Worm (Caenorhabditis elegans) whole organism, L1 larva: ENCODE results near the gene elb-1.
A peak's percentile ranks its signal among the peaks of the same experiment; 100 is the strongest.

Experiments
- C16A3.4 ChIP-seq: fragments of 150-350 bp; optimal IDR thresholded peaks from 2 replicates; lab custom pipeline; 2014; ENCODE audit warnings: missing biosample characterization, missing genetic modification characterization
- F16B12.6 ChIP-seq: fragments of 150-350 bp; optimal IDR thresholded peaks from 2 replicates; lab custom pipeline; 2014; ENCODE audit warnings: missing biosample characterization, missing genetic modification characterization
- Y116A8C.19 ChIP-seq: sonication (generic microtip); optimal IDR thresholded peaks from 2 replicates; lab custom pipeline; 2016; ENCODE audit warnings: missing compliant biosample characterization, missing genetic modification characterization, borderline replicate concordance
- aly-2 ChIP-seq: fragments of 150-350 bp; optimal IDR thresholded peaks from 2 replicates; lab custom pipeline; 2014; ENCODE audit warnings: missing biosample characterization, missing genetic modification characterization
- blmp-1 ChIP-seq: fragments of 150-350 bp; optimal IDR thresholded peaks from 2 replicates; lab custom pipeline; 2014; ENCODE audit warnings: missing biosample characterization, missing genetic modification characterization
- ceh-63 ChIP-seq: fragments of 200-800 bp; sonication (Bioruptor generic); optimal IDR thresholded peaks from 2 replicates; lab custom pipeline; 2018; ENCODE audit warnings: mild to moderate bottlenecking, missing genetic modification characterization, missing compliant biosample characterization
- ceh-8 ChIP-seq: fragments of 200-800 bp; sonication (Bioruptor generic); optimal IDR thresholded peaks from 2 replicates; lab custom pipeline; 2018; ENCODE audit warnings: mild to moderate bottlenecking, missing genetic modification characterization, moderate library complexity, missing compliant biosample characterization
- ceh-88 ChIP-seq: fragments of 200-800 bp; sonication (Bioruptor generic); IDR thresholded peaks from 2 replicates; pipeline ENCODE4 v1.3.6; 2022; ENCODE audit warnings: missing genetic modification characterization, missing compliant biosample characterization
- ceh-90 ChIP-seq: sonication (generic microtip); optimal IDR thresholded peaks from 2 replicates; lab custom pipeline; 2016; ENCODE audit warnings: missing genetic modification characterization, missing compliant biosample characterization
- dpl-1 ChIP-seq, 3 experiments: fragments of 150-350 bp in 2 of 3; sonication (generic microtip) in 1 of 3; optimal IDR thresholded peaks; 2 replicates each; lab custom pipeline; 2014 to 2017; ENCODE audit warnings: missing biosample characterization in 3 of 3, missing genetic modification characterization in 3 of 3, missing genetic modification reagents in 3 of 3
- efl-1 ChIP-seq, 4 experiments: fragments of 150-350 bp; optimal IDR thresholded peaks in 3 of 4; peaks in 1 of 4; 1 replicate in 1 of 4; 2 replicates in 3 of 4; lab custom pipeline; 2014; ENCODE audit warnings: missing biosample characterization in 2 of 4, missing genetic modification characterization in 2 of 4, missing genetic modification reagents in 2 of 4
- egl-13 ChIP-seq: sonication (generic microtip); optimal IDR thresholded peaks from 2 replicates; lab custom pipeline; 2016; ENCODE audit warnings: missing genotype, missing genetic modification reagents, missing genetic modification characterization, missing compliant biosample characterization
- egl-27 ChIP-seq, 2 experiments: fragments of 150-350 bp in 1 of 2; sonication (generic microtip); optimal IDR thresholded peaks; 3 replicates each; lab custom pipeline; 2017 to 2018; ENCODE audit warnings: missing biosample characterization in 2 of 2, missing genetic modification characterization in 2 of 2, missing genetic modification reagents in 2 of 2
- elt-2 ChIP-seq: sonication (generic microtip); optimal IDR thresholded peaks from 2 replicates; lab custom pipeline; 2016; ENCODE audit warnings: missing genetic modification characterization, mild to moderate bottlenecking, inconsistent platforms, missing compliant biosample characterization, missing genetic modification reagents
- elt-3 ChIP-seq, 6 experiments: fragments of 150-350 bp in 1 of 6; sonication (generic microtip); optimal IDR thresholded peaks; 2 replicates each; lab custom pipeline; 2017 to 2018; ENCODE audit warnings: missing biosample characterization in 6 of 6, missing genetic modification characterization in 6 of 6, inconsistent platforms in 1 of 6
- fkh-4 ChIP-seq: sonication (generic microtip); optimal IDR thresholded peaks from 2 replicates; lab custom pipeline; 2016; ENCODE audit warnings: missing compliant biosample characterization, missing genetic modification characterization, borderline replicate concordance
- lin-13 ChIP-seq: fragments of 150-350 bp; optimal IDR thresholded peaks from 2 replicates; lab custom pipeline; 2014; ENCODE audit warnings: missing biosample characterization, missing genetic modification reagents, missing genetic modification characterization
- mab-9 ChIP-seq: fragments of 200-800 bp; sonication (Bioruptor generic); IDR thresholded peaks from 2 replicates; pipeline ENCODE4 v1.3.6; 2022; ENCODE audit warnings: missing genetic modification reagents, missing genetic modification characterization, missing compliant biosample characterization
- mdl-1 ChIP-seq, 2 experiments: fragments of 150-350 bp; optimal IDR thresholded peaks; 2 replicates each; lab custom pipeline; 2014 to 2017; ENCODE audit warnings: missing biosample characterization in 2 of 2, missing genetic modification characterization in 2 of 2, inconsistent platforms in 1 of 2
- mef-2 ChIP-seq: fragments of 150-350 bp; optimal IDR thresholded peaks from 2 replicates; lab custom pipeline; 2014; ENCODE audit warnings: missing biosample characterization, missing genetic modification characterization
- mep-1 ChIP-seq: fragments of 150-350 bp; optimal IDR thresholded peaks from 2 replicates; lab custom pipeline; 2014; ENCODE audit warnings: missing biosample characterization, missing genetic modification characterization
- nhr-11 ChIP-seq: fragments of 150-350 bp; optimal IDR thresholded peaks from 2 replicates; lab custom pipeline; 2014; ENCODE audit warnings: missing biosample characterization, missing genetic modification characterization
- nhr-20 ChIP-seq: sonication (generic microtip); optimal IDR thresholded peaks from 2 replicates; lab custom pipeline; 2016; ENCODE audit warnings: mild to moderate bottlenecking, missing genetic modification characterization, missing compliant biosample characterization
- nhr-237 ChIP-seq: fragments of 150-350 bp; optimal IDR thresholded peaks from 2 replicates; lab custom pipeline; 2014; ENCODE audit warnings: missing biosample characterization, missing genetic modification characterization
- nhr-28 ChIP-seq: fragments of 150-350 bp; optimal IDR thresholded peaks from 2 replicates; lab custom pipeline; 2014; ENCODE audit warnings: missing biosample characterization, missing genetic modification characterization
- pag-3 ChIP-seq: sonication (generic microtip); optimal IDR thresholded peaks from 2 replicates; lab custom pipeline; 2017; ENCODE audit warnings: missing genetic modification characterization, mild to moderate bottlenecking, missing compliant biosample characterization, antibody characterized with exemption, borderline replicate concordance; ENCODE audit not compliant: insufficient read depth
- rnt-1 ChIP-seq: sonication (generic microtip); optimal IDR thresholded peaks from 2 replicates; lab custom pipeline; 2016; ENCODE audit warnings: mild to moderate bottlenecking, missing genetic modification characterization, moderate library complexity, missing compliant biosample characterization
- skn-1 ChIP-seq: fragments of 150-350 bp; optimal IDR thresholded peaks from 2 replicates; lab custom pipeline; 2014; ENCODE audit warnings: missing biosample characterization, missing genetic modification characterization
- sox-4 ChIP-seq: sonication (generic microtip); optimal IDR thresholded peaks from 2 replicates; lab custom pipeline; 2016; ENCODE audit warnings: missing genetic modification characterization, missing compliant biosample characterization
- unc-98 ChIP-seq: fragments of 200-800 bp; sonication (Bioruptor generic); IDR thresholded peaks from 2 replicates; pipeline ENCODE4 v1.3.6; 2022; ENCODE audit warnings: missing genetic modification characterization, missing compliant biosample characterization
- vab-15 ChIP-seq: sonication (generic microtip); optimal IDR thresholded peaks from 2 replicates; lab custom pipeline; 2017; ENCODE audit warnings: missing genotype, mild to moderate bottlenecking, missing genetic modification characterization, missing compliant biosample characterization
- zag-1 ChIP-seq: fragments of 150-350 bp; optimal IDR thresholded peaks from 2 replicates; lab custom pipeline; 2014; ENCODE audit warnings: missing biosample characterization, missing genetic modification characterization
- zip-4 ChIP-seq: fragments of 200-800 bp; sonication (Bioruptor generic); optimal IDR thresholded peaks from 2 replicates; lab custom pipeline; 2018; ENCODE audit warnings: mild to moderate bottlenecking, missing genetic modification characterization, moderate library complexity, missing compliant biosample characterization

The elb-1 gene

DNA sequence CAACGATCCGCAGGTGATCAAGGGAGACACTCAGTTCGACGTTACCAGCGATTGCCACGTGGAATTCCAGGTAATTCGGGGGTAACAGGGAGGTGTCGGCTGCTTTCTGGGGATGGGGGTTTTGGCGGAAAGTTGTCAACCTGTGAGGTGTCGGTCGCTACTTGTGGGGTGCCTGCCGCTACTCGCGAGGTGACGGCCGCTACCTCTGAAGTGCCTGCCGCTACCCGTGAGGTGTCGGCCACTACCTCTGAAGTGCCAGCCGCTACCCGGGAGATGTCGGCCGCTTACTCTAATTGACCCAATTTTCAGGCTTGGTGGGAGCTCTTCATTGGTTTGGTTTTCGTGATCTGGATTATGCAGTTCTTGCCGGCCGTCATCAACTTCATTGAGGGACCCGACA lies 11.6 kb upstream of the elb-1 start:
- no peak for TF ChIP-seq efl-1 (optimal IDR thresholded peaks at IDR 0.05; lab: Kevin White, UChicago)
- TF ChIP-seq efl-1 (GFP tag; optimal IDR thresholded peaks at IDR 0.05 in 1 of 2; lab: Kevin White, UChicago) = peak in 1 of 2 experiments; percentile 65
- no peak for TF ChIP-seq pag-3 (tag; lab: Kevin White, UChicago)
- no peak for TF ChIP-seq F16B12.6 (tag; lab: Kevin White, UChicago)
- no peak for TF ChIP-seq mep-1 (tag; lab: Kevin White, UChicago)
- TF ChIP-seq ceh-88 (GFP tag; lab: Robert Waterston, UW) = no peak

DNA sequence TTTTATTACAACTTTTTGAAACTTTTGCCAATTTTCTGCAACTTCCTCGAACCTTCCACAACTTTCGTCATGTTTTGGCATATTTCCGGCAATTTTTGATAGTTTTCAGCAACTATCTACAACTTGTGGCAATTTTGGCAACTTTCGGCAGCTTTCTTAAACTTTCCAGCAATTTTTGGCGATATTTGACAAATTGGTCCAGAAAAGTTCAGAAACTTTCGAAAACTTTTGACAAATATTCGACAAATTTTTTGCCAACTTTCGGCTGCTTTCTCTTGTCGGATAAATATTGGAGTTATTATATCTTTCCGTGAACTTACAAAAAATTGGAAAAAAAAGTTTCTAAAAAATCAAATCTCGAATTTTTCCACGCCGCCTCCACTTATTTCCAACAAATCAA lies 11.1 kb upstream of the elb-1 start, which contains the start of gene Y41C4A.18:
Y41C4A.18 (plus strand) TSS at position 301 of the 400 bp plus-strand sequence.
- TF ChIP-seq aly-2 (tag; lab: Kevin White, UChicago) (no peak), pag-3 (tag; lab: Kevin White, UChicago) (no peak), mdl-1 (tag; optimal IDR thresholded peaks at IDR 0.05; lab: Kevin White, UChicago) (no peak), ceh-63 (no peak), rnt-1 (no peak), lin-13 (GFP tag; lab: Kevin White, UChicago) (no peak), nhr-20 (no peak), C16A3.4 (no peak), nhr-28 (tag; lab: Kevin White, UChicago) (no peak), zag-1 (tag; lab: Kevin White, UChicago) (no peak), mab-9 (GFP tag; lab: Robert Waterston, UW) (no peak)

DNA sequence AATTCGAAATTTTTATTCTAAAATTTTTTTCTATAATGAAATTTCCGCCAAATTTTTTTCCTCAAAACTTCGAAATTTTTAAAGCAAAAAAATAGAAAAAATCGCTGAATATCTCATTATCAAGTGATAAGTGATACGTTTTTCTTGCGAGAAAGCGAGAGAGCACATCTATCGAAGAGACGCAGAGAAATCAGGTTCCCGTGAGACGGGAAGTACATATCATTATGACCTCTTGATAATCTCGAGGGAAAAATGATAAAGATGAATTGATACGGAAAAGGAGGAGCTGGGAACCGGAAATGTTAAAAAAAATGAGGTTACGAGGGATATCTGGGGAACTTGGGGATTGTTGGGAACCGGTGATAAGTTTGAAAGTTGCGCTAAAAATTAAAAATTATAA lies 7.8 kb upstream of the elb-1 start:
- TF ChIP-seq nhr-11 (tag; lab: Kevin White, UChicago) (no peak), elt-3 (tag; optimal IDR thresholded peaks at IDR 0.05; lab: Kevin White, UChicago) (peak in 5 of 6 experiments; percentile 41 to 96 (median 91)), elt-2 (tag; lab: Kevin White, UChicago) (peak; percentile 44), blmp-1 (tag; lab: Kevin White, UChicago) (peak; percentile 30)
- TF ChIP-seq, all 84 proteins: peak for 3

DNA sequence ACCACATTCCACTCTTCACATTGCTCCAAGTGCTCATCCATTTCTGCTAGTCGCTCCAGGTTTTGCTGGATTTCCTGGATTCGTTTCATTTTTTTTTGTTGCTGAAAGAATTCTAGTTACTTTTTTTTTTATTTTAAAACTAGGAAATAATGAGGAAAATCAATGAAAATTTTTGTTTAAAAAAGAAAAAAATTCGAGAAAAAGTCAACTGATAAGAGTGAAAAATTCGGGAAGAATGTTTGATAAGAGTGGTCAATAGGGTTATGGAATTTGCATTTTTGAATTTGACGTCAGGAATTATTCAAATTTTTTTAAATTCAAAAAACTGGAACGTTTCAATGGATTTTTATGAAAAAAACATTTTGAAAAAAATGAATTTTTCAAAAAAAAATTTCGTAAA lies 7.3 kb upstream of the elb-1 start, which contains the start of gene Y41C4A.12:
Y41C4A.12 (minus strand) TSS at position 101 of the 400 bp plus-strand sequence.
- TF ChIP-seq mef-2 (tag; lab: Kevin White, UChicago) = no peak
- no peak for TF ChIP-seq ceh-8 (GFP tag; lab: Kevin White, UChicago)
- no peak for TF ChIP-seq unc-98 (GFP tag; lab: Robert Waterston, UW)
- TF ChIP-seq dpl-1 (GFP tag; optimal IDR thresholded peaks at IDR 0.05; lab: Kevin White, UChicago) = no peak
- no peak for TF ChIP-seq nhr-237 (tag; lab: Kevin White, UChicago)
- no peak for TF ChIP-seq nhr-11 (tag; lab: Kevin White, UChicago)
- TF ChIP-seq efl-1 (optimal IDR thresholded peaks at IDR 0.05; lab: Kevin White, UChicago) = no peak
- no peak for TF ChIP-seq efl-1 (GFP tag; optimal IDR thresholded peaks at IDR 0.05 in 1 of 2; lab: Kevin White, UChicago)

DNA sequence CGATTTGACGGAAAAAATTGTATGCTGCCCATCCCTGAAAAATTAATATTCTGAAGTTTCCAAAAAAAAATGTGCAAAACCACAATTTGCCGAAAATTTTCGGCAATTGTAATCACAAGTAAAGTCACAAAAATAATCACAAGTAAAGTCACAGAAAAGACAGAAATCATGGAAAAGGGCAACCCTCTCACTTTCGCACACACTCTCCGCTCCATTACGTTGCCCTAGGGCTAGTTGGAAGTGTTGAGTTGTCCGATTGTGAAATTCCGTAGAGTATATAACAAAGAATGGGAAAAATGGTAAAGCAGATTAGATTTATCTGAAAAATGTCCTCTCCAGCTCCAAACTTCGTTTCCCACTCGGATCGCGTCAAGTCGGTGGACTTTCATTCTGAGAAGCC lies 2.2 kb upstream of the elb-1 start, which contains the start of gene Y41C4A.32:
Y41C4A.32 (plus strand) TSS at position 302 of the 400 bp plus-strand sequence.
- TF ChIP-seq efl-1 (optimal IDR thresholded peaks at IDR 0.05; lab: Kevin White, UChicago) (no peak), efl-1 (GFP tag; optimal IDR thresholded peaks at IDR 0.05 in 1 of 2; lab: Kevin White, UChicago) (peak; percentile 20 to 91), egl-13 (tag; lab: Kevin White, UChicago) (no peak), ceh-90 (tag; lab: Kevin White, UChicago) (no peak), egl-27 (tag; optimal IDR thresholded peaks at IDR 0.05; lab: Kevin White, UChicago) (no peak), Y116A8C.19 (tag; lab: Kevin White, UChicago) (no peak), fkh-4 (tag; lab: Kevin White, UChicago) (no peak), skn-1 (tag; lab: Kevin White, UChicago) (peak; percentile 33), zip-4 (GFP tag; lab: Kevin White, UChicago) (no peak), mab-9 (GFP tag; lab: Robert Waterston, UW) (no peak), sox-4 (tag; lab: Kevin White, UChicago) (no peak), vab-15 (tag; lab: Kevin White, UChicago) (no peak)
